Worm (Caenorhabditis elegans): ENCODE results near the gene hda-1.

hda-1 gene

DNA sequence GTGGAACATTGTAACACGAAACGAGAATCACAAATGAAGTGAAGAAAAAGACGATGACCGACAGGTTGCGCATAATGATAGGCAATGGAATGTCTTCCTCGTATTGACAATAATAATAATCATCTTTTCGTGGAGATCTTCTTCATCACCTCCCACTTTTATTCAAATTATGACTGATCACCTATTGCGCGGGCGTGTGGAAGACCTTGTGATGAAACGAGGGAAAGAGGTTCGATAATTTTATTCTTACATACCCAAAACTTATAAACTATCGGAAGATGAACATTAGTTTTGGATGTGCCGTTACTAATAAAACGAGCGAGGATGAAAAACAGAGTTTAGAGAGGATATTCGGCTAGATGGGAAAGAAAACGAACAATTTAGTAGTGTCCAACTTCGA lies 2.1 kb upstream of the hda-1 start, which contains the start of gene C53A5.2:
Gene C53A5.2, minus strand, starts transcription at position 101 of the 400 bp plus-strand sequence.
- no peak for TF ChIP-seq pha-4 (tag; optimal IDR thresholded peaks at IDR 0.05)
- TF ChIP-seq sptf-1 (tag; optimal IDR thresholded peaks at IDR 0.05), result no peak
- no peak for TF ChIP-seq lin-13 (tag; optimal IDR thresholded peaks at IDR 0.05)
- no peak for TF ChIP-seq nhr-28 (tag; optimal IDR thresholded peaks at IDR 0.05)
- no peak for TF ChIP-seq elt-3 (tag; optimal IDR thresholded peaks at IDR 0.05)
- no peak for TF ChIP-seq ham-2 (GFP tag; optimal IDR thresholded peaks at IDR 0.05)
- no peak for TF ChIP-seq flh-1 (GFP tag; optimal IDR thresholded peaks at IDR 0.05)
- no peak for TF ChIP-seq ceh-83 (GFP tag; optimal IDR thresholded peaks at IDR 0.05)
- no peak for TF ChIP-seq M03D4.4 (tag; optimal IDR thresholded peaks at IDR 0.05)
- no peak for TF ChIP-seq tbx-8 (GFP tag; optimal IDR thresholded peaks at IDR 0.05)
- no peak for TF ChIP-seq nhr-12 (tag; optimal IDR thresholded peaks at IDR 0.05)

DNA sequence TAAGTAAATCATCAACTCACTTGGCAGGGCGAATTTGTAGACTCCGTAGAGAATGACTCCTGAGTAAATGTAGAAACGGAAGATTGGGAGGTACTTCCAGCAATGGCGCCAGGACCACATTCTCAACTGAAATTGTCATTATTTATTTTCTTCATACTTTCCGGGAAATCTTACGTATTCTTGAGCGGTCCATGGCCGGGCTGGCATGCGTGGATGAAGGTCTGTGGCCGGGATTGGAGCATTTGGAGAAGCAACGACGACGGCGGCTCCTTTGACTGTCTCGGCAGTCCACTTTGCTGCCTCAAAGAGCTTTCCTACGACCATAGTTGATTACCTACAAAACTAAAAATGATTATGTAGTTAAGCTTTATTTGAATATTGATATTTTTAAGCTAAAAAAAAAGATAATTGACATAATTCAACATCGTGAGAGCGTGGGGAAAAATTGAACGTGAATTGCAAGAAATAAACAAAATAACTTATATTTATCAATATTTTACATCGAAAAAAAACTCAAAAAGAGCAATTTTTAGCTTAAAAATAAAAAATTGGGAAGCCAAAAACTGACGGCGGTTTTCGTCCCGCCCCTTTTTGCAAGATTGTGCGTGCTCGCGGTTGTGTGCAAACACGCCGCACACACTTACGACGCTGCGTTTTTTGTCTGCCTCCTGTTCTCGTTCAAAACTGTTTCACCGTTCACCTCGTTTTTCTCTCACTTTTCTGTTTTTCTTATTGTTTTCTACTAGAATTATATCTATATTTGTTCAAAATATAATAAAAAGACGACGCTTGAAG lies 1.2 kb upstream of the hda-1 start, which contains the start of gene ril-1:
Gene ril-1, minus strand, starts transcription at position 342 of the 795 bp plus-strand sequence.
- no peak for TF ChIP-seq mab-5 (tag; optimal IDR thresholded peaks at IDR 0.05)
- no peak for TF ChIP-seq lin-13 (tag; optimal IDR thresholded peaks at IDR 0.05)
- no peak for TF ChIP-seq ceh-83 (GFP tag; optimal IDR thresholded peaks at IDR 0.05)
- peak; percentile 1 for TF ChIP-seq flh-1 (GFP tag; optimal IDR thresholded peaks at IDR 0.05)
- TF ChIP-seq nhr-2 (tag; optimal IDR thresholded peaks at IDR 0.05), result no peak
- TF ChIP-seq ceh-43 (GFP tag; optimal IDR thresholded peaks at IDR 0.05), result peak; percentile 52
- TF ChIP-seq tbx-8 (GFP tag; optimal IDR thresholded peaks at IDR 0.05), result peak; percentile 20
- no peak for TF ChIP-seq nhr-237 (tag; optimal IDR thresholded peaks at IDR 0.05)
- no peak for TF ChIP-seq unc-62 (GFP tag; optimal IDR thresholded peaks at IDR 0.05)
- peak; percentile 19 for TF ChIP-seq mep-1 (tag; optimal IDR thresholded peaks at IDR 0.05)
- TF ChIP-seq lin-32 (GFP tag; optimal IDR thresholded peaks at IDR 0.05), result no peak
- peak; percentile 1 for TF ChIP-seq blmp-1 (tag; optimal IDR thresholded peaks at IDR 0.05)
- no peak for TF ChIP-seq pha-4 (tag; optimal IDR thresholded peaks at IDR 0.05)
- TF ChIP-seq snpc-4 (tag; optimal IDR thresholded peaks at IDR 0.05), result no peak
- TF ChIP-seq sptf-1 (tag; optimal IDR thresholded peaks at IDR 0.05), result peak; percentile 58
- TF ChIP-seq elt-1 (tag; optimal IDR thresholded peaks at IDR 0.05; ENCODE audit: borderline replicate concordance, insufficient read depth), result peak; percentile 14
- peak; percentile 58 for TF ChIP-seq lsy-2 (tag; optimal IDR thresholded peaks at IDR 0.05)
- no peak for TF ChIP-seq unc-39 (tag; optimal IDR thresholded peaks at IDR 0.05)
- TF ChIP-seq drap-1 (GFP tag; optimal IDR thresholded peaks at IDR 0.05), result peak; percentile 73
- peak; percentile 28 for TF ChIP-seq cnd-1 (tag; optimal IDR thresholded peaks at IDR 0.05)
- TF ChIP-seq ceh-39 (tag; optimal IDR thresholded peaks at IDR 0.05), result no peak
- no peak for TF ChIP-seq nhr-28 (tag; optimal IDR thresholded peaks at IDR 0.05)
- no peak for TF ChIP-seq ces-1 (GFP tag; optimal IDR thresholded peaks at IDR 0.05)
- TF ChIP-seq elt-3 (tag; optimal IDR thresholded peaks at IDR 0.05), result no peak
- peak; percentile 37 for TF ChIP-seq unc-120 (tag; optimal IDR thresholded peaks at IDR 0.05; ENCODE audit: poor library complexity, severe bottlenecking)
- no peak for TF ChIP-seq mls-2 (tag; optimal IDR thresholded peaks at IDR 0.05)
- no peak for TF ChIP-seq nhr-12 (tag; optimal IDR thresholded peaks at IDR 0.05)
- no peak for TF ChIP-seq ham-2 (GFP tag; optimal IDR thresholded peaks at IDR 0.05)
- no peak for TF ChIP-seq sem-2 (GFP tag; optimal IDR thresholded peaks at IDR 0.05)
- TF ChIP-seq zip-8 (tag; optimal IDR thresholded peaks at IDR 0.05), result no peak
- peak; percentile 63 for TF ChIP-seq M03D4.4 (tag; optimal IDR thresholded peaks at IDR 0.05)
- TF ChIP-seq bed-3 (GFP tag; optimal IDR thresholded peaks at IDR 0.05), result no peak
- peak; percentile 23 for TF ChIP-seq hlh-1 (tag; optimal IDR thresholded peaks at IDR 0.05)
- TF ChIP-seq nhr-76 (tag; optimal IDR thresholded peaks at IDR 0.05), result no peak

DNA sequence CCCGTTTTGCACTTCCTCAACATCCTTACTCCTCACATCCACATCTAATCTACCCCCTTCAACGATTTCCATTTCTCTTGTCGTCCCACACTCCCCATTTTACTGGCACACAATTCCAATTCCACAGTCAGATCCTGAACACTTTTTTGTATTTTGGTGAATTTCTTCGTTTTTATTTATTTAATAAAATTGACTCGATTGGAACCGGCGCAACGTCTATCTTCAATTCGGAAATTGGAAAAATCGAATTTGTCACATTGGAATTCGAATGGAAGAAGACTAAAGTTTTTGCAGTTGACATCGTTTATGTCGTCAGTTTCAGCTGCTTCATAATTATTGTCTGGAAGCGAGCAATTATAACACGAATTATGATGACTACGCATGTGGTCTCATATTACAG lies 2.0 kb downstream of the hda-1 start:
- TF ChIP-seq flh-1 (GFP tag; optimal IDR thresholded peaks at IDR 0.05) (no peak), lsy-2 (tag; optimal IDR thresholded peaks at IDR 0.05) (no peak), sem-2 (GFP tag; optimal IDR thresholded peaks at IDR 0.05) (no peak), nhr-2 (tag; optimal IDR thresholded peaks at IDR 0.05) (no peak)

DNA sequence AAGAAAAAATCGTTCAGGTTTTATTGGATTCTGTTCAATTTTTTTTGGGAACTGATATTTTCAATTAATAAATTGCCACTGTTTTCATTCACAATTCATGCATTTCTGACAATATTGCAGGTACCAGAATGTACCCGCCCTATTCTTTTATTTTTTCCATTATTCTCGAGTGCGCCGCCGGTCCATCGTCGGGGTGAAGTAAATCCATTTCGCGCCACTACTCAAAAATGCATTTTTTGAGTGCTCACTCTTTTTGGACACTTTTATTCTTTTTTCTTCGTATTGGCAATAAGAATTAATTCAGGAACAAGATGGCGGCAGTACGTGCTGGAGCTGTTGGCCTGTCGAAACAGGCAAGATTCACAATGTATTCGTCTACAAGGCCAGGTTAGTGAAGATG lies 5.6 kb downstream of the hda-1 start, which contains the start of gene kcnl-4:
Gene kcnl-4, plus strand, starts transcription at position 301 of the 400 bp plus-strand sequence.
- TF ChIP-seq blmp-1 (tag; optimal IDR thresholded peaks at IDR 0.05) (no peak), ceh-43 (GFP tag; optimal IDR thresholded peaks at IDR 0.05) (no peak), nhr-28 (tag; optimal IDR thresholded peaks at IDR 0.05) (no peak), hlh-1 (tag; optimal IDR thresholded peaks at IDR 0.05) (no peak), lin-13 (tag; optimal IDR thresholded peaks at IDR 0.05) (no peak), M03D4.4 (tag; optimal IDR thresholded peaks at IDR 0.05) (no peak), nhr-237 (tag; optimal IDR thresholded peaks at IDR 0.05) (no peak), elt-3 (tag; optimal IDR thresholded peaks at IDR 0.05) (no peak), ceh-39 (tag; optimal IDR thresholded peaks at IDR 0.05) (no peak), ham-2 (GFP tag; optimal IDR thresholded peaks at IDR 0.05) (no peak), flh-1 (GFP tag; optimal IDR thresholded peaks at IDR 0.05) (no peak), ztf-11 (tag; optimal IDR thresholded peaks at IDR 0.05) (no peak), snpc-4 (tag; optimal IDR thresholded peaks at IDR 0.05) (no peak), cnd-1 (tag; optimal IDR thresholded peaks at IDR 0.05) (no peak), mls-2 (tag; optimal IDR thresholded peaks at IDR 0.05) (no peak), unc-62 (GFP tag; optimal IDR thresholded peaks at IDR 0.05) (no peak), nhr-76 (tag; optimal IDR thresholded peaks at IDR 0.05) (no peak), drap-1 (GFP tag; optimal IDR thresholded peaks at IDR 0.05) (no peak)
